Worm (Caenorhabditis elegans): ENCODE measurements around the gene srd-5.

srd-5 gene

DNA sequence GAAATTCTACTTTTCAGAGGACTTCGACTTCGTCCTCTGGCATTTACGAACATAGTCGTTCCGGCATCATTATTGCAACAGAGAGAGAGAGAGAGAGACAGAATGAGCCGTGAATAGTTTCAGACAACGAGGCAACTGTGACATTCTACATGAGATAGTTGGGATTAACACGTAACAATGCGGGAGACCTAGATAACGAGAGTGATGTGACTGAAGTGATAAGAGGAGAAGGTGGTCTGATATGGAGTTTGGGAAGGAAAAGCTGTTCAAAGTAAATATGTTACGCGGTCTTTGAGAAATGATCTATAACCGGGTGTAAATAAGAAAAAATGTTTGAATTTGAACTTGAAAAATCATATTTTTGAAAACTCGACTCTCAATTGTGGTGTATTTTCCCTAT lies 14.9 kb downstream of the srd-5 start:
- TF ChIP-seq fkh-10 (GFP tag; optimal IDR thresholded peaks at IDR 0.05), result no peak
- TF ChIP-seq aha-1 (tag), result peak; percentile 32
- TF ChIP-seq hmg-1.1 (GFP tag; IDR thresholded peaks at IDR 0.05), result 0 out of 2 replicates have a peak, but pooled peaks have one; percentile 13
- TF ChIP-seq hlh-30 (tag; optimal IDR thresholded peaks at IDR 0.05; ENCODE audit: insufficient read depth), result peak; percentile 10
- peak in 1 of 2 experiments; percentile 53 for TF ChIP-seq unc-62 (GFP tag; optimal IDR thresholded peaks at IDR 0.05 in 1 of 2)
- no peak for TF ChIP-seq unc-62 (tag; optimal IDR thresholded peaks at IDR 0.05)
- TF ChIP-seq R02D3.7 (tag; optimal IDR thresholded peaks at IDR 0.05), result no peak
- TF ChIP-seq mxl-3 (GFP tag; optimal IDR thresholded peaks at IDR 0.05), result peak; percentile 31
- peak; percentile 80 for TF ChIP-seq nhr-28 (tag; optimal IDR thresholded peaks at IDR 0.05)
- no peak for TF ChIP-seq saeg-2 (GFP tag; IDR thresholded peaks at IDR 0.05)
- TF ChIP-seq nhr-25 (tag; optimal IDR thresholded peaks at IDR 0.05; ENCODE audit: borderline replicate concordance, insufficient read depth), result no peak
- no peak for TF ChIP-seq nhr-11 (tag; optimal IDR thresholded peaks at IDR 0.05)
- no peak for TF ChIP-seq daf-16 (GFP tag; optimal IDR thresholded peaks at IDR 0.05)
- TF ChIP-seq daf-16 (tag; optimal IDR thresholded peaks at IDR 0.05), result peak; percentile 93
- TF ChIP-seq hif-1 (tag; optimal IDR thresholded peaks at IDR 0.05), result peak in 1 of 2 experiments; percentile 8
- TF ChIP-seq nhr-42 (GFP tag; IDR thresholded peaks at IDR 0.05), result no peak
- peak; percentile 65 for TF ChIP-seq hlh-11 (tag; optimal IDR thresholded peaks at IDR 0.05)
- TF ChIP-seq mes-2 (tag; optimal IDR thresholded peaks at IDR 0.05; ENCODE audit: poor library complexity, severe bottlenecking), result peak; percentile 47
- TF ChIP-seq lin-1 (GFP tag; IDR thresholded peaks at IDR 0.05), result peak; percentile 82
- TF ChIP-seq dve-1 (tag; optimal IDR thresholded peaks at IDR 0.05; ENCODE audit: insufficient read depth), result peak; percentile 83
- peak; percentile 84 for TF ChIP-seq pqm-1 (tag; optimal IDR thresholded peaks at IDR 0.05)
- peak; percentile 26 for TF ChIP-seq nhr-77 (tag; optimal IDR thresholded peaks at IDR 0.05)
- TF ChIP-seq dmd-6 (GFP tag; IDR thresholded peaks at IDR 0.05), result peak; percentile 90

DNA sequence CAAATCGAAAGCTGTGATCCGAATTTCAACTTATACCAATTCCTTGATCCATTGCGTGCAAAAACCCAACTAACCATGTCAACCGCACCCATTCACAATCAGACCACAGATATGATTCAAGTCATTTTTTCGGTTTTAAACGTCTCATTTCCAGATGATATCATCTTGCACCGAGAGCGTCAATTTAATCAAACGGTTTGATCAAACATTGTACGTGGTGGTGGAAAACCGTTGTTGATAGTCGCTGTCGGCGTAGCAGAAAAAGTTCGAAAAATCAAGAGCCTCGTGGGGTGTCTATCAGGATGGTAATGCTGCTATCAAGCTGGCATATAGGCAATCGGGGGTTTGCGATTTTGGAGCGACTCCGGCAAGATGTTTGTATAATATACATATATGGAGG lies 15.4 kb downstream of the srd-5 start:
- TF ChIP-seq snpc-4 (tag; optimal IDR thresholded peaks at IDR 0.05) (no peak), lsy-2 (tag; optimal IDR thresholded peaks at IDR 0.05) (no peak), nhr-42 (GFP tag; IDR thresholded peaks at IDR 0.05) (no peak), spr-3 (GFP tag; optimal IDR thresholded peaks at IDR 0.05) (no peak), nhr-41 (GFP tag; IDR thresholded peaks at IDR 0.05) (no peak), mes-2 (tag; optimal IDR thresholded peaks at IDR 0.05; ENCODE audit: poor library complexity, severe bottlenecking) (peak; percentile 17), dve-1 (tag; optimal IDR thresholded peaks at IDR 0.05; ENCODE audit: insufficient read depth) (peak; percentile 23), dmd-8 (GFP tag; IDR thresholded peaks at IDR 0.05) (no peak), hlh-11 (tag; optimal IDR thresholded peaks at IDR 0.05) (peak; percentile 40), nhr-28 (tag; optimal IDR thresholded peaks at IDR 0.05) (no peak), dmd-6 (GFP tag; IDR thresholded peaks at IDR 0.05) (peak; percentile 94), tag-97 (GFP tag; IDR thresholded peaks at IDR 0.05) (no peak), mxl-3 (GFP tag; optimal IDR thresholded peaks at IDR 0.05) (peak; percentile 12), mdt-29 (GFP tag; IDR thresholded peaks at IDR 0.05) (0 out of 2 replicates have a peak, but pooled peaks have one; percentile 17), Y75B8A.6 (GFP tag; IDR thresholded peaks at IDR 0.05) (no peak), hif-1 (tag; optimal IDR thresholded peaks at IDR 0.05) (peak in 1 of 2 experiments; percentile 24), nhr-11 (tag; optimal IDR thresholded peaks at IDR 0.05) (no peak), R02D3.7 (tag; optimal IDR thresholded peaks at IDR 0.05) (no peak), nhr-237 (tag; optimal IDR thresholded peaks at IDR 0.05) (no peak), rbr-2 (tag; optimal IDR thresholded peaks at IDR 0.05) (no peak), unc-62 (GFP tag; optimal IDR thresholded peaks at IDR 0.05 in 1 of 2) (no peak), unc-62 (tag; optimal IDR thresholded peaks at IDR 0.05) (no peak), ztf-7 (tag; optimal IDR thresholded peaks at IDR 0.05) (no peak), ces-1 (GFP tag; optimal IDR thresholded peaks at IDR 0.05) (no peak), skn-1 (tag; optimal IDR thresholded peaks at IDR 0.05) (no peak), D1046.2 (GFP tag; IDR thresholded peaks at IDR 0.05) (no peak), ZK337.2 (GFP tag; IDR thresholded peaks at IDR 0.05) (no peak), ceh-62 (tag; optimal IDR thresholded peaks at IDR 0.05) (no peak), T20F7.1 (GFP tag; optimal IDR thresholded peaks at IDR 0.05) (no peak), cey-2 (tag; optimal IDR thresholded peaks at IDR 0.05; ENCODE audit: borderline replicate concordance, insufficient read depth) (no peak), aha-1 (tag) (peak; percentile 37), hlh-30 (tag; optimal IDR thresholded peaks at IDR 0.05; ENCODE audit: insufficient read depth) (no peak), egl-27 (tag; optimal IDR thresholded peaks at IDR 0.05) (no peak), sdz-12 (GFP tag; optimal IDR thresholded peaks at IDR 0.05) (no peak), ztf-11 (tag; optimal IDR thresholded peaks at IDR 0.05) (no peak), ctbp-1 (GFP tag; IDR thresholded peaks at IDR 0.05) (no peak), ceh-44 (GFP tag; IDR thresholded peaks at IDR 0.05) (no peak), mep-1 (tag; optimal IDR thresholded peaks at IDR 0.05) (no peak), nhr-25 (tag; optimal IDR thresholded peaks at IDR 0.05; ENCODE audit: borderline replicate concordance, insufficient read depth) (no peak), fkh-10 (GFP tag; optimal IDR thresholded peaks at IDR 0.05) (no peak)
